Worm (Caenorhabditis elegans) whole organism, L2 larva: ENCODE data around the gene idpc-4.

Experiments used
- C34F6.9 ChIP-seq: fragments of 150-350 bp; optimal IDR thresholded peaks from 2 replicates; lab custom pipeline; 2014; ENCODE audit warnings: missing biosample characterization, missing genetic modification characterization
- F13H6.1 ChIP-seq: sonication (generic microtip); optimal IDR thresholded peaks from 2 replicates; lab custom pipeline; 2016; ENCODE audit warnings: missing genetic modification characterization, missing compliant biosample characterization
- ZK546.5 ChIP-seq: sonication (generic microtip); optimal IDR thresholded peaks from 2 replicates; lab custom pipeline; 2017; ENCODE audit warnings: missing biosample characterization, missing genetic modification characterization
- aly-2 ChIP-seq: fragments of 150-350 bp; optimal IDR thresholded peaks from 2 replicates; lab custom pipeline; 2014; ENCODE audit warnings: missing biosample characterization, missing genetic modification characterization
- ama-1 ChIP-seq: fragments of 150-350 bp; optimal IDR thresholded peaks from 2 replicates; lab custom pipeline; 2018; ENCODE audit warnings: inconsistent platforms
- ceh-16 ChIP-seq: fragments of 150-350 bp; optimal IDR thresholded peaks from 2 replicates; lab custom pipeline; 2014; ENCODE audit warnings: missing biosample characterization, missing genetic modification characterization
- ceh-82 ChIP-seq: fragments of 150-350 bp; optimal IDR thresholded peaks from 2 replicates; lab custom pipeline; 2014; ENCODE audit warnings: missing biosample characterization, missing genetic modification characterization
- crh-2 ChIP-seq: sonication (generic microtip); optimal IDR thresholded peaks from 2 replicates; lab custom pipeline; 2017; ENCODE audit warnings: missing biosample characterization, missing genetic modification characterization
- dmd-4 ChIP-seq: sonication (generic microtip); optimal IDR thresholded peaks from 2 replicates; lab custom pipeline; 2017; ENCODE audit warnings: missing biosample characterization, missing genetic modification characterization
- elt-3 ChIP-seq: sonication (generic microtip); optimal IDR thresholded peaks from 2 replicates; lab custom pipeline; 2017; ENCODE audit warnings: missing biosample characterization, missing genetic modification characterization
- fos-1 ChIP-seq: fragments of 150-350 bp; optimal IDR thresholded peaks from 2 replicates; lab custom pipeline; 2014; ENCODE audit warnings: missing biosample characterization, missing genetic modification characterization
- gmeb-1 ChIP-seq: fragments of 150-350 bp; optimal IDR thresholded peaks from 2 replicates; lab custom pipeline; 2014; ENCODE audit warnings: missing biosample characterization, missing genetic modification characterization
- lin-11 ChIP-seq: fragments of 150-350 bp; sonication (generic microtip); optimal IDR thresholded peaks from 2 replicates; lab custom pipeline; 2014; ENCODE audit warnings: missing biosample characterization, missing genetic modification characterization, inconsistent platforms, mixed read lengths
- lin-13 ChIP-seq: fragments of 150-350 bp; optimal IDR thresholded peaks from 2 replicates; lab custom pipeline; 2014; ENCODE audit warnings: missing biosample characterization, missing genetic modification reagents, missing genetic modification characterization
- lin-39 ChIP-seq: fragments of 150-350 bp; optimal IDR thresholded peaks from 2 replicates; lab custom pipeline; 2014; ENCODE audit warnings: missing biosample characterization, missing genetic modification reagents, missing genetic modification characterization
- mab-5 ChIP-seq: fragments of 150-350 bp; optimal IDR thresholded peaks from 2 replicates; lab custom pipeline; 2014; ENCODE audit warnings: missing biosample characterization, missing genetic modification characterization
- mbf-1 ChIP-seq: sonication (generic microtip); optimal IDR thresholded peaks from 2 replicates; lab custom pipeline; 2017; ENCODE audit warnings: missing biosample characterization, missing genetic modification characterization
- nhr-10 ChIP-seq: sonication (generic microtip); optimal IDR thresholded peaks from 2 replicates; lab custom pipeline; 2017; ENCODE audit warnings: missing biosample characterization, missing genetic modification characterization
- nhr-11 ChIP-seq: fragments of 150-350 bp; optimal IDR thresholded peaks from 2 replicates; lab custom pipeline; 2014; ENCODE audit warnings: missing biosample characterization, missing genetic modification characterization
- nhr-129 ChIP-seq: fragments of 150-350 bp; optimal IDR thresholded peaks from 2 replicates; lab custom pipeline; 2014; ENCODE audit warnings: missing biosample characterization, missing genetic modification characterization
- nhr-237 ChIP-seq: fragments of 150-350 bp; optimal IDR thresholded peaks from 2 replicates; lab custom pipeline; 2014; ENCODE audit warnings: missing biosample characterization, missing genetic modification characterization
- nhr-77 ChIP-seq: fragments of 150-350 bp; optimal IDR thresholded peaks from 2 replicates; lab custom pipeline; 2014; ENCODE audit warnings: missing biosample characterization, missing genetic modification characterization
- peb-1 ChIP-seq: fragments of 150-350 bp; optimal IDR thresholded peaks from 2 replicates; lab custom pipeline; 2014; ENCODE audit warnings: missing biosample characterization, missing genetic modification characterization
- sem-4 ChIP-seq: fragments of 150-350 bp; optimal IDR thresholded peaks from 2 replicates; lab custom pipeline; 2014; ENCODE audit warnings: missing biosample characterization, missing genetic modification reagents, missing genetic modification characterization
- skn-1 ChIP-seq: sonication (generic microtip); optimal IDR thresholded peaks from 2 replicates; lab custom pipeline; 2017; ENCODE audit warnings: missing biosample characterization, missing genetic modification characterization
- sma-3 ChIP-seq: sonication (generic microtip); optimal IDR thresholded peaks from 2 replicates; lab custom pipeline; 2016; ENCODE audit warnings: missing genetic modification reagents, missing genetic modification characterization, missing compliant biosample characterization
- sma-9 ChIP-seq, 2 experiments: fragments of 150-350 bp in 1 of 2; sonication (generic microtip) in 1 of 2; optimal IDR thresholded peaks; 2 replicates each; lab custom pipeline; 2014 to 2016; ENCODE audit warnings: missing genetic modification characterization in 2 of 2, mild to moderate bottlenecking in 1 of 2, missing biosample characterization in 1 of 2, missing compliant biosample characterization in 1 of 2, missing genetic modification reagents in 1 of 2, moderate library complexity in 1 of 2
- snpc-4 ChIP-seq: fragments of 150-350 bp; optimal IDR thresholded peaks from 2 replicates; lab custom pipeline; 2014; ENCODE audit warnings: missing biosample characterization, missing genetic modification characterization
- unc-39 ChIP-seq: fragments of 150-350 bp; optimal IDR thresholded peaks from 2 replicates; lab custom pipeline; 2014; ENCODE audit warnings: missing biosample characterization, missing genetic modification characterization
- unc-55 ChIP-seq: fragments of 150-350 bp; sonication (generic microtip); optimal IDR thresholded peaks from 3 replicates; lab custom pipeline; 2014; ENCODE audit warnings: missing biosample characterization, missing genetic modification reagents, missing genetic modification characterization
- unc-62 ChIP-seq: fragments of 150-350 bp; optimal IDR thresholded peaks from 2 replicates; lab custom pipeline; 2014; ENCODE audit warnings: missing biosample characterization, missing genetic modification reagents, missing genetic modification characterization
- ztf-1 ChIP-seq: fragments of 200-800 bp; sonication (Bioruptor generic); conservative IDR thresholded peaks from 2 replicates; pipeline ENCODE4 v1.3.6; 2022; ENCODE audit warnings: missing genetic modification characterization, missing compliant biosample characterization
- ztf-4 ChIP-seq: fragments of 150-350 bp; optimal IDR thresholded peaks from 2 replicates; lab custom pipeline; 2014; ENCODE audit warnings: missing biosample characterization, missing genetic modification characterization

idpc-4 gene

ce11 chrV:9625122-9625521 lies at the start of gene idpc-4:
Gene idpc-4, plus strand, starts transcription at chrV:9625422.
- TF ChIP-seq dmd-4 (tag; lab: Kevin White, UChicago), result no peak
- no peak for TF ChIP-seq C34F6.9 (tag; lab: Kevin White, UChicago)
- no peak for TF ChIP-seq unc-39 (tag; lab: Kevin White, UChicago)
- no peak for TF ChIP-seq unc-55
- TF ChIP-seq ZK546.5 (tag; lab: Kevin White, UChicago), result no peak
- TF ChIP-seq nhr-10 (tag; lab: Kevin White, UChicago), result no peak
- no peak for TF ChIP-seq nhr-11 (tag; lab: Kevin White, UChicago)
- no peak for TF ChIP-seq snpc-4 (tag; lab: Kevin White, UChicago)
- no peak for TF ChIP-seq sma-9 (GFP tag; optimal IDR thresholded peaks at IDR 0.05; lab: Kevin White, UChicago)
- TF ChIP-seq sma-9 (tag; optimal IDR thresholded peaks at IDR 0.05; lab: Kevin White, UChicago), result no peak
- no peak for TF ChIP-seq crh-2 (tag; lab: Kevin White, UChicago)
- TF ChIP-seq mbf-1 (tag; lab: Kevin White, UChicago), result no peak
- no peak for TF ChIP-seq skn-1 (tag; lab: Kevin White, UChicago)
- no peak for TF ChIP-seq ceh-16
- no peak for TF ChIP-seq sem-4 (tag; lab: Kevin White, UChicago)
- no peak for TF ChIP-seq elt-3 (tag; lab: Kevin White, UChicago)
- TF ChIP-seq peb-1 (tag; lab: Kevin White, UChicago), result no peak
- TF ChIP-seq gmeb-1 (tag; lab: Kevin White, UChicago), result no peak
- no peak for TF ChIP-seq ceh-82
- no peak for TF ChIP-seq nhr-129 (tag; lab: Kevin White, UChicago)
- no peak for TF ChIP-seq unc-62 (GFP tag; lab: Kevin White, UChicago)

- no peak for TF ChIP-seq mab-5 (tag; lab: Kevin White, UChicago)
- TF ChIP-seq sma-3 (GFP tag; lab: Kevin White, UChicago), result no peak
- TF ChIP-seq peb-1 (tag; lab: Kevin White, UChicago), result no peak
- TF ChIP-seq nhr-129 (tag; lab: Kevin White, UChicago), result no peak
- TF ChIP-seq sma-9 (GFP tag; optimal IDR thresholded peaks at IDR 0.05; lab: Kevin White, UChicago), result no peak
- TF ChIP-seq sma-9 (tag; optimal IDR thresholded peaks at IDR 0.05; lab: Kevin White, UChicago), result no peak
- no peak for TF ChIP-seq nhr-237
- TF ChIP-seq unc-39 (tag; lab: Kevin White, UChicago), result no peak
Measured at ce11 chrV:9576991-9577390, 48.2 kb upstream of the idpc-4 start, which contains the start of gene F25B3.2. Gene F25B3.2, plus strand, starts transcription at chrV:9577291.

DNA sequence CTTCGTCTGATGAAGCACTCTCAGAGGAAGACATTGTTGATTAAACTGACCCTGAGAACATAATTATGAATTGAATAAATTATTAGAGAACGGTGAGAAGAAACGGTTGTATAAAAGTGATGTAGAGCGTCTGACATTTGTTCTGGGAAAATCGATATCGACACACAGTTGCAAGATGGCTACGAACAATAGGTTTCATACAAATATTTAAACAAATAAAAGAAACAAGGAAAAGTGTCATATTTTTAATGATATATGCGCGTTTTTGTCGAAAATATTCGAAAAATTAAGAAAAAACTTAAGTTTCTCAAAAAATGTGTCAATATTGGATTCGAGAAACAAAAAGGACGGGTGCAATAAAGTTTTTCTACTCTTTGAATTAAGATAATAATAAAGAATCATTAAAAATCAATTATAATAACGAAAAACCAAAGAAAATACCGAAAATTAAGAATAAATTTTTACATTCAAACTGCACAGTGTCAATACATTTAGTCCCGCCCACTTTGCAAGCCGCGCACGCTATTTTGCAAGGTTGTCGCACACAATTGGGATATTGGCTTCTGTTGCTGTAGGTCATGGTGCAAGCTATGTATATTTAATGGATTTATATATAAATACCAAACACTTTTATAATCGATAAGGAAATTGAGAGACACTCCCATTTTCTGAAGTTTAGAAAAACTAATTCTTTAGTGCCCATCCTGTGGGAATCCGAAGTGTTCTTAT lies 42.5 kb upstream of the idpc-4 start, which contains the start of gene rtfo-1:
Gene rtfo-1 (minus strand): TSS at position 51 of the 729 bp plus-strand sequence.
- TF ChIP-seq lin-13 (GFP tag; lab: Kevin White, UChicago) (peak; percentile 40), sem-4 (tag; lab: Kevin White, UChicago) (no peak), unc-39 (tag; lab: Kevin White, UChicago) (no peak), C34F6.9 (tag; lab: Kevin White, UChicago) (peak; percentile 45), sma-9 (GFP tag; optimal IDR thresholded peaks at IDR 0.05; lab: Kevin White, UChicago) (peak; percentile 30), sma-9 (tag; optimal IDR thresholded peaks at IDR 0.05; lab: Kevin White, UChicago) (no peak), mbf-1 (tag; lab: Kevin White, UChicago) (no peak), ztf-1 (GFP tag; lab: Robert Waterston, UW) (no peak), nhr-129 (tag; lab: Kevin White, UChicago) (peak; percentile 50), lin-39 (tag; lab: Kevin White, UChicago) (no peak), ama-1 (lab: Kevin White, UChicago) (no peak), sma-3 (GFP tag; lab: Kevin White, UChicago) (peak; percentile 41), ztf-4 (tag; lab: Kevin White, UChicago) (peak; percentile 7), ceh-16 (no peak), ZK546.5 (tag; lab: Kevin White, UChicago) (no peak), lin-11 (tag; lab: Kevin White, UChicago) (peak; percentile 64), F13H6.1 (tag; lab: Kevin White, UChicago) (peak; percentile 53), gmeb-1 (tag; lab: Kevin White, UChicago) (peak; percentile 60), mab-5 (tag; lab: Kevin White, UChicago) (peak; percentile 16), fos-1 (tag; lab: Kevin White, UChicago) (peak; percentile 9)

DNA sequence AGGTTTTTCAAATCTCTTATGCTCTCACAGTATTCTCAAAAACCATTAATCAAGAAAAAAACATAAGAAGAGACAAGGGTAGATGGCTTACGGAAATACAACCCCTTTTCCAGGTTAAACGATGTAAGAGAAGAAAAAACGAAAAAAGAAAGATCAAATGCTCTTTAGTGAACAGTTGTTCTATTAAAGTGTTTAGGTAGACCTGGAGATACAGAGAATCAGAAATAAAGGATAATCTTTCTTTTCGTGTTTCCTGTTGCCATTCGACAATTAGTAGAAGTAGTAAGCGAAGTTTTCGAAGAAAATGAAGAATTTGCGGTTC lies 41.9 kb upstream of the idpc-4 start, which contains the start of gene K09G1.1:
Gene K09G1.1 (plus strand): TSS at position 223 of the 322 bp plus-strand sequence.
- TF ChIP-seq nhr-77 (tag; lab: Kevin White, UChicago), result no peak
- no peak for TF ChIP-seq ztf-4 (tag; lab: Kevin White, UChicago)
- TF ChIP-seq fos-1 (tag; lab: Kevin White, UChicago), result no peak
- no peak for TF ChIP-seq ztf-1 (GFP tag; lab: Robert Waterston, UW)
- TF ChIP-seq aly-2 (tag; lab: Kevin White, UChicago), result no peak
- TF ChIP-seq lin-39 (tag; lab: Kevin White, UChicago), result no peak
- TF ChIP-seq C34F6.9 (tag; lab: Kevin White, UChicago), result no peak
- TF ChIP-seq, all 48 proteins: peak for 0
